Worm (Caenorhabditis elegans) whole organism, late embryonic: Measurements from ENCODE around the gene srd-54.

ENCODE experiments used
- C38D4.7 ChIP-seq: fragments of 200-800 bp; sonication (Bioruptor generic); optimal IDR thresholded peaks from 2 replicates; lab custom pipeline; 2018; ENCODE audit warnings: mild to moderate bottlenecking, missing genetic modification characterization, moderate library complexity, missing compliant biosample characterization
- ama-1 ChIP-seq: fragments of 150-350 bp; optimal IDR thresholded peaks from 2 replicates; lab custom pipeline; 2014
- ceh-30 ChIP-seq: fragments of 150-350 bp; optimal IDR thresholded peaks from 2 replicates; lab custom pipeline; 2014; ENCODE audit warnings: missing biosample characterization, missing genetic modification characterization
- che-1 ChIP-seq: sonication (generic microtip); optimal IDR thresholded peaks from 2 replicates; lab custom pipeline; 2016; ENCODE audit warnings: mild to moderate bottlenecking, missing genetic modification characterization, missing compliant biosample characterization
- dmd-4 ChIP-seq: sonication (generic microtip); optimal IDR thresholded peaks from 2 replicates; lab custom pipeline; 2016; ENCODE audit warnings: borderline replicate concordance, missing genetic modification characterization, missing compliant biosample characterization
- elt-2 ChIP-seq: sonication (generic microtip); optimal IDR thresholded peaks from 2 replicates; lab custom pipeline; 2016; ENCODE audit warnings: missing genetic modification reagents, missing genetic modification characterization, missing compliant biosample characterization
- hlh-13 ChIP-seq: fragments of 200-800 bp; sonication (Bioruptor generic); optimal IDR thresholded peaks from 2 replicates; lab custom pipeline; 2018; ENCODE audit warnings: mild to moderate bottlenecking, missing genetic modification characterization, missing compliant biosample characterization
- pha-4 ChIP-seq: fragments of 150-350 bp; optimal IDR thresholded peaks from 2 replicates; lab custom pipeline; 2018; ENCODE audit warnings: missing biosample characterization, missing genetic modification reagents, missing genetic modification characterization
- syd-9 ChIP-seq: sonication (generic microtip); optimal IDR thresholded peaks from 2 replicates; lab custom pipeline; 2016; ENCODE audit warnings: mild to moderate bottlenecking, missing genetic modification characterization, moderate library complexity, missing compliant biosample characterization
- tbx-7 ChIP-seq: sonication (generic microtip); optimal IDR thresholded peaks from 2 replicates; lab custom pipeline; 2016; ENCODE audit warnings: missing genotype, missing genetic modification characterization, missing compliant biosample characterization
- unc-42 ChIP-seq: sonication (generic microtip); optimal IDR thresholded peaks from 2 replicates; lab custom pipeline; 2016; ENCODE audit warnings: missing genotype, missing genetic modification characterization, missing compliant biosample characterization
- unc-55 ChIP-seq: sonication (generic microtip); optimal IDR thresholded peaks from 2 replicates; lab custom pipeline; 2017; ENCODE audit warnings: missing biosample characterization, missing genetic modification reagents, missing genetic modification characterization
- zip-5 ChIP-seq: sonication (generic microtip); optimal IDR thresholded peaks from 2 replicates; lab custom pipeline; 2016; ENCODE audit warnings: missing genetic modification characterization, missing compliant biosample characterization

ce11 chrII:7397273-7397840 lies 35.1 kb upstream of the srd-54 start:
- TF ChIP-seq ceh-30 (tag; lab: Kevin White, UChicago) (no peak), unc-42 (tag; lab: Kevin White, UChicago) (no peak), ama-1 (no peak), syd-9 (tag; lab: Kevin White, UChicago) (no peak), C38D4.7 (no peak), che-1 (tag; lab: Kevin White, UChicago) (no peak), pha-4 (no peak), hlh-13 (GFP tag; lab: Kevin White, UChicago) (no peak), zip-5 (tag; lab: Kevin White, UChicago) (no peak), elt-2 (no peak), dmd-4 (no peak), tbx-7 (tag; lab: Kevin White, UChicago) (no peak), unc-55 (GFP tag; lab: Kevin White, UChicago) (no peak)
